Worm (Caenorhabditis elegans) whole organism, L4/young adult: ENCODE data around the gene egl-3.

Source experiments
- W03F9.2 ChIP-seq: fragments of 150-350 bp; optimal IDR thresholded peaks from 2 replicates; lab custom pipeline; 2014; ENCODE audit warnings: missing biosample characterization, missing genetic modification characterization
- dao-5 ChIP-seq: sonication (generic microtip); optimal IDR thresholded peaks from 2 replicates; lab custom pipeline; 2016; ENCODE audit warnings: missing genotype, missing genetic modification characterization, moderate library complexity, missing compliant biosample characterization
- him-1 ChIP-seq: sonication (generic microtip); optimal IDR thresholded peaks from 2 replicates; lab custom pipeline; 2016; ENCODE audit warnings: missing genotype, missing genetic modification reagents, missing genetic modification characterization, missing compliant biosample characterization

DNA sequence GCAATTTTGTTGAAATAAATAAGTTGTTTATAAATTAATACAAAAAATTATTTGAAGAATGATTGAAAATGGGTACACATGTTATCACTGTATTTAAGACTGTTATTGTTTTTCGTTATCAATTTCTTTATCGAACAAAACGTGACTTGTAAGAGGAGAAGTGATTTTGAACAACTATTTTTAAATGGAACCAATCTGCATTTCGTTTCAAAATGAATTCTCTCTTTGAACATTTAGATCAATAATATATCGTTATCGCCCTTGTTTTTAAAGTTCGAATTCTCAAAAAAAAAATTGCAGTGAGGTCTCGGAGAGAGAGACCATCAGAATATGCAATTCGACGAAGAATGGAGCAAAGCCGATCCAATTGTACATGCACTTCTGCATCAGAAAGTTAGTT is 5.7 kb upstream of the egl-3 start, which contains the start of gene cul-5:
- TF ChIP-seq dao-5 (tag; lab: Kevin White, UChicago) (no peak), W03F9.2 (tag; lab: Kevin White, UChicago) (no peak), him-1 (tag; lab: Kevin White, UChicago) (no peak)
